Fruit fly (Drosophila melanogaster) whole organism, pupa: Measurements from ENCODE around the gene CG32066.

Experiments
- CG12605 ChIP-seq: fragments of 200-800 bp; sonication (Bioruptor generic); IDR thresholded peaks from 2 replicates; pipeline ENCODE4 v1.3.6; 2022; ENCODE audit warnings: missing biosample characterization, missing genetic modification characterization
- CG15710 ChIP-seq: fragments of 200-800 bp; sonication (Bioruptor generic); optimal IDR thresholded peaks from 2 replicates; lab custom pipeline; 2018; ENCODE audit warnings: missing biosample characterization, mild to moderate bottlenecking, missing genetic modification characterization, moderate library complexity
- CG32121 ChIP-seq: fragments of 200-800 bp; sonication (Bioruptor generic); IDR thresholded peaks from 2 replicates; pipeline ENCODE4 v1.3.6; 2022; ENCODE audit warnings: missing biosample characterization, missing genetic modification characterization
- CG8159 ChIP-seq: fragments of 200-800 bp; sonication (Bioruptor generic); optimal IDR thresholded peaks from 3 replicates; lab custom pipeline; 2018; ENCODE audit warnings: missing biosample characterization, mild to moderate bottlenecking, missing genetic modification characterization, moderate library complexity
- Pif1A ChIP-seq: fragments of 200-800 bp; sonication (Bioruptor generic); optimal IDR thresholded peaks from 3 replicates; lab custom pipeline; 2016; ENCODE audit warnings: missing biosample characterization, missing genetic modification characterization
- fd96Ca ChIP-seq: fragments of 200-800 bp; sonication (Bioruptor generic); IDR thresholded peaks from 3 replicates; pipeline ENCODE4 v1.3.6; 2022; ENCODE audit warnings: missing biosample characterization, missing genetic modification characterization
- rn ChIP-seq: fragments of 200-800 bp; sonication (Bioruptor generic); IDR thresholded peaks from 2 replicates; pipeline ENCODE4 v1.3.6; 2022; ENCODE audit warnings: missing biosample characterization, missing genetic modification characterization

DNA sequence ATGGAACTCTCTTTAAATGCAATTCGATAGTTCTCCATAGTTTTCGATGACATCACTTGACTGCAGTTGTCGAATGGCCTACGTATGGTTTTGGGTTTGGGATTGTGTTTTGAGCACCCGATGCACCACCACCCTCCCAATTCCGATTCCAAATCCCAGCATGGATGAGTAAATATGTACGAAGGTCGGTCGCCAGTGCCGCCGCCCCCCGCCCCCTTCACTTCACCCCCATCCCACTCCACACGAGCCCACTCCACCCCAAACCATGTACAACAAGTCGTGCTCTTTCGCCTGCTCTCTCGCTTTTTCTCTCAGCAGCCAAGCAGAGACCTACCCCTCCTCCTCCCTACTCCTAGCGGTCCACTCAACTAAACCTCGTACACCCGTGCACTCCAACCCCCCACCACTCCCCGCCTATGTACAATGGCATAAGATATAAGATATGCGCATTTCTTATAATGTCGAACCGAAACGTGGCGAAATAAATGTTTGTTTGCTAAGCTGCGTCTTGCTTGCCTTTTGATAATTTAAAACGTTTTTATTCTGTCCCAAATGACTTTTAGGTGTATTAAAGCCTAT, 20.0 kb upstream of the CG32066 start:
- TF ChIP-seq Pif1A (GFP tag; lab: Kevin White, UChicago) (no peak), fd96Ca (GFP tag; lab: Robert Waterston, UW) (0 out of 3 replicates have a peak, but pooled peaks have one; percentile 31), CG8159 (tag; lab: Kevin White, UChicago) (no peak), rn (no peak), CG12605 (GFP tag; lab: Robert Waterston, UW) (peak; percentile 47; the same call in 1 of the 2 replicates), CG32121 (GFP tag; lab: Robert Waterston, UW) (peak; percentile 59; the same call in 1 of the 2 replicates), CG15710 (tag; lab: Kevin White, UChicago) (no peak)
